Worm (Caenorhabditis elegans) whole organism, midembryonic: ENCODE data around the gene ZK1320.7.

Experiments
- T22C8.4 ChIP-seq: fragments of 200-800 bp; sonication (Bioruptor generic); IDR thresholded peaks from 2 replicates; pipeline ENCODE4 v1.3.6; 2022; ENCODE audit warnings: missing genetic modification characterization, missing compliant biosample characterization
- cog-1 ChIP-seq: sonication (generic microtip); optimal IDR thresholded peaks from 2 replicates; lab custom pipeline; 2016; ENCODE audit warnings: missing genetic modification characterization, missing compliant biosample characterization
- flt-1 ChIP-seq: fragments of 200-800 bp; sonication (Bioruptor generic); IDR thresholded peaks from 2 replicates; pipeline ENCODE4 v1.3.6; 2022; ENCODE audit warnings: missing genetic modification characterization, missing compliant biosample characterization
- klf-2 ChIP-seq: fragments of 200-800 bp; sonication (Bioruptor generic); conservative IDR thresholded peaks from 2 replicates; pipeline ENCODE4 v1.3.6; 2022; ENCODE audit warnings: missing genetic modification reagents, missing genetic modification characterization, missing compliant biosample characterization
- med-1 ChIP-seq: sonication (generic microtip); optimal IDR thresholded peaks from 2 replicates; lab custom pipeline; 2017; ENCODE audit warnings: missing genetic modification characterization, mild to moderate bottlenecking, missing compliant biosample characterization, antibody characterized with exemption, missing genetic modification reagents; ENCODE audit not compliant: insufficient read depth
- ref-1 ChIP-seq: fragments of 200-800 bp; sonication (Bioruptor generic); conservative IDR thresholded peaks from 2 replicates; pipeline ENCODE4 v1.3.6; 2022; ENCODE audit warnings: missing genetic modification reagents, missing genetic modification characterization, missing compliant biosample characterization
- tab-1 ChIP-seq: fragments of 200-800 bp; sonication (Bioruptor generic); IDR thresholded peaks from 2 replicates; pipeline ENCODE4 v1.3.6; 2022; ENCODE audit warnings: missing genetic modification characterization, missing compliant biosample characterization
- ztf-29 ChIP-seq: fragments of 200-800 bp; sonication (Bioruptor generic); IDR thresholded peaks from 2 replicates; pipeline ENCODE4 v1.3.6; 2022; ENCODE audit warnings: missing genetic modification reagents, missing genetic modification characterization, missing compliant biosample characterization

DNA sequence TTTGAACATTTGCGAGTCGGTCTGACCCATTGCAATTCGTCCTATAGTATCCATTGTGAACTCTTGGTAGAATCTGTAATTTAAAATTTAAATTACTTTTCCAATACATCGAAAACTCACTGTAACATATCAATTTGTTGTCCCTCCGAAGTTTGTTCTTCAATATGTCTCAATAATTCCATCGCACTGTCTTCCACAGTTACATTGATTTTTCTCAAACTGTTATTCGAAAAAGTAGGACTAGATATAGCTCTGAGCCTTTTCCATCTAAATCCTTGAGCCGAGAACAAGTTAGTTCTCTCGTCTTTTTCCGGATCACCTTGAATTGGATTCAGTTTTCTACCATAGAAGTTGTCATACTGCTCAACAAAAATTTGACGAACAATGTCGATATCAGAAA lies 9.2 kb upstream of the ZK1320.7 start:
- no peak for TF ChIP-seq ztf-29 (GFP tag; lab: Robert Waterston, UW)
- TF ChIP-seq cog-1 (tag; lab: Kevin White, UChicago), result no peak
- no peak for TF ChIP-seq klf-2 (GFP tag; lab: Robert Waterston, UW)
- TF ChIP-seq flt-1, result no peak
- no peak for TF ChIP-seq med-1 (GFP tag; lab: Kevin White, UChicago)
- TF ChIP-seq ref-1 (GFP tag; lab: Robert Waterston, UW), result no peak
- TF ChIP-seq tab-1 (GFP tag; lab: Robert Waterston, UW), result no peak
- TF ChIP-seq T22C8.4, result no peak
